Fruit fly (Drosophila melanogaster): Measurements from ENCODE around the gene CG10903.

The CG10903 gene

DNA sequence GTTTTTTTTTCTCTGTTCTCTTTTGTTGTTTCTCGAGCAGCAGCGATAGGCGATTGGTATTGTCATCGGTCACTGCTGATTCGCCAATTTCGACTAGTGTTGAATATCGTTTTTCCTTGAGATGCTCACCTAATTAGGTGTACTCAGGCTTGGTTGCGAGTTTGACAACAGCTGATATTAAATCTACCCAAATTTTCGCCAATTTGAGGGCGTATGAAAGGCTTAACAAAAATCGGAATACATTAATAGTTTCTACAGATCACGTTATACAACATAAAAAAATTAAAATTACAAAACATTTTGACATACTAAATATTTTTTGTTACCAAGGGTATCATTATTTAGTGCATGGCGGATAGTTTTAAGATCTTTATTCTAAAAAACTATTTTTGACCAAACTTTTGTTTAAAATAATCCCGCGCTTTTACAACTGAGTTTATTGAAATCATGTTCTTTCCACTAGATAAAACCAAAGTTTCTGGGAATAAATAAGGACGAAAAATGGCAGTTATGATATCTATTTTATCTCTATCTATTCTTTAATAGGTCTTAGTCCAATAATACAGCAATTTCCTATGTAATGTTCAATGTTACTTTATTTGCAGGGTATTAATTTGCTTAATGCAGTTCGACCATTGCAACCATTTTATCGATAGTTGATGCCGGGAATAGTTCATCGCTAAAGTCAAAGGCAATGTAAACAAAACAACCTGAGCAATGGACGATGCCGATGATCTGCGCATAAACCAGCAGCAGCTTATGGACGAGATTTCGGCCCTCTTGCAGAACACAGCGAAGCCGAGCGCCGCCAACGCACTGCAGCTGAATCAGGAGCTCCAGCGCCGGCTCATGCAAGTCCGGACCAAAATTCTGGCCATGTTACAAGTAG, 16.8 kb upstream of the CG10903 start, which contains the start of the genes CG10435 and Pbp95 (continued):
- TF ChIP-seq CG16863 (GFP tag; optimal IDR thresholded peaks at IDR 0.05) (peak; percentile 36), CG6765 (GFP tag; optimal IDR thresholded peaks at IDR 0.05) (no peak), CG13775 (GFP tag; optimal IDR thresholded peaks at IDR 0.05) (peak; percentile 56), dpn (GFP tag; optimal IDR thresholded peaks at IDR 0.05) (peak; percentile 43 to 48), CG12744 (GFP tag; optimal IDR thresholded peaks at IDR 0.05) (no peak), twi (tag; optimal IDR thresholded peaks at IDR 0.05) (no peak), stc (GFP tag; IDR thresholded peaks at IDR 0.05) (0 out of 2 replicates have a peak, but pooled peaks have one; percentile 38), BtbVII (GFP tag; optimal IDR thresholded peaks at IDR 0.05) (no peak), CG3065 (GFP tag; optimal IDR thresholded peaks at IDR 0.05) (no peak), CG14667 (GFP tag; IDR thresholded peaks at IDR 0.05) (0 out of 2 replicates have a peak, but pooled peaks have one; percentile 26), CG8281 (tag; optimal IDR thresholded peaks at IDR 0.05) (no peak), kah (GFP tag; optimal IDR thresholded peaks at IDR 0.05) (no peak), Ssrp (tag; optimal IDR thresholded peaks at IDR 0.05) (no peak), Poxn (GFP tag; IDR thresholded peaks at IDR 0.05) (no peak), gcm (GFP tag; optimal IDR thresholded peaks at IDR 0.05) (no peak), Lim3 (GFP tag; IDR thresholded peaks at IDR 0.05) (no peak), CG2129 (GFP tag; IDR thresholded peaks at IDR 0.05; ENCODE audit: partially characterized antibody) (peak; percentile 56), h (optimal IDR thresholded peaks at IDR 0.05) (no peak), Dfd (GFP tag; optimal IDR thresholded peaks at IDR 0.05) (no peak), HHEX (GFP tag; optimal IDR thresholded peaks at IDR 0.05) (peak; percentile 21), NK7.1 (GFP tag; optimal IDR thresholded peaks at IDR 0.05) (no peak), zen2 (GFP tag; IDR thresholded peaks at IDR 0.05; ENCODE audit: partially characterized antibody) (peak; percentile 61; the same call in 2 of the 3 replicates), sug (tag; optimal IDR thresholded peaks at IDR 0.05) (no peak), hbn (GFP tag; IDR thresholded peaks at IDR 0.05; ENCODE audit: partially characterized antibody) (peak; percentile 75), Fer3 (tag; optimal IDR thresholded peaks at IDR 0.05) (peak; percentile 21), MTF-1 (GFP tag; optimal IDR thresholded peaks at IDR 0.05; ENCODE audit: borderline replicate concordance) (no peak), sob (GFP tag; IDR thresholded peaks at IDR 0.05) (peak; percentile 72), CG5180 (GFP tag; optimal IDR thresholded peaks at IDR 0.05) (no peak), Meics (GFP tag; optimal IDR thresholded peaks at IDR 0.05) (no peak), CG2875 (GFP tag; optimal IDR thresholded peaks at IDR 0.05) (no peak), CG9797 (GFP tag; optimal IDR thresholded peaks at IDR 0.05) (no peak), pan (optimal IDR thresholded peaks at IDR 0.05) (no peak), pan (GFP tag; optimal IDR thresholded peaks at IDR 0.05 in 1 of 2, IDR thresholded peaks at IDR 0.05 in 1 of 2) (peak in 1 of 2 experiments; percentile 44), MESR4 (GFP tag; optimal IDR thresholded peaks at IDR 0.05) (no peak), Med (GFP tag) (peak; percentile 95), inv (GFP tag; IDR thresholded peaks at IDR 0.05; ENCODE audit: partially characterized antibody) (peak; percentile 57), dmrt11E (tag; optimal IDR thresholded peaks at IDR 0.05) (peak; percentile 24), CG10979 (tag; optimal IDR thresholded peaks at IDR 0.05) (peak; percentile 18), lilli (GFP tag; optimal IDR thresholded peaks at IDR 0.05) (peak; percentile 79), her (GFP tag; optimal IDR thresholded peaks at IDR 0.05) (peak; percentile 45), CG7745 (tag; optimal IDR thresholded peaks at IDR 0.05) (no peak), fru (optimal IDR thresholded peaks at IDR 0.05) (no peak), rib (GFP tag; IDR thresholded peaks at IDR 0.05) (peak; percentile 76), CG18619 (GFP tag; optimal IDR thresholded peaks at IDR 0.05) (peak; percentile 51), CG7372 (GFP tag; IDR thresholded peaks at IDR 0.05) (no peak), lmd (GFP tag; IDR thresholded peaks at IDR 0.05) (peak; percentile 38; the same call in 1 of the 2 replicates), CG2202 (tag; optimal IDR thresholded peaks at IDR 0.05) (no peak), ftz-f1 (GFP tag; optimal IDR thresholded peaks at IDR 0.05) (no peak), CG7839 (tag; optimal IDR thresholded peaks at IDR 0.05) (no peak)
